Fruit fly (Drosophila melanogaster) whole organism, larva: ENCODE results near the gene CG14074.

Experiments used
- noc ChIP-seq: fragments of 200-800 bp; sonication (Bioruptor generic); optimal IDR thresholded peaks from 3 replicates; lab custom pipeline; 2019; ENCODE audit warnings: missing biosample characterization, mild to moderate bottlenecking, missing genetic modification characterization, moderate library complexity

Gene CG14074

dm6 chr3L:18898770-18899278, 32.8 kb downstream of the CG14074 start, which contains the start of gene RpL26:
Gene RpL26, plus strand, starts transcription at chr3L:18898875.
- peak; percentile 68 for TF ChIP-seq noc (tag; lab: Kevin White, UChicago)

- no peak for TF ChIP-seq noc (tag; lab: Kevin White, UChicago)
These were observed 35.4 kb downstream of the CG14074 start, which contains the start of the genes arx and CG6843 for dm6 chr3L:18901411-18901810. Gene arx, minus strand, starts transcription at chr3L:18901554. Gene CG6843, plus strand, starts transcription at chr3L:18901594.

dm6 chr3L:18904772-18905601, 39.0 kb downstream of the CG14074 start, which contains the start of the genes CSN1b and Prp6:
Gene CSN1b, minus strand, starts transcription at chr3L:18904930.
Gene Prp6, plus strand, starts transcription at chr3L:18905372.
- no peak for TF ChIP-seq noc (tag; lab: Kevin White, UChicago)

DNA sequence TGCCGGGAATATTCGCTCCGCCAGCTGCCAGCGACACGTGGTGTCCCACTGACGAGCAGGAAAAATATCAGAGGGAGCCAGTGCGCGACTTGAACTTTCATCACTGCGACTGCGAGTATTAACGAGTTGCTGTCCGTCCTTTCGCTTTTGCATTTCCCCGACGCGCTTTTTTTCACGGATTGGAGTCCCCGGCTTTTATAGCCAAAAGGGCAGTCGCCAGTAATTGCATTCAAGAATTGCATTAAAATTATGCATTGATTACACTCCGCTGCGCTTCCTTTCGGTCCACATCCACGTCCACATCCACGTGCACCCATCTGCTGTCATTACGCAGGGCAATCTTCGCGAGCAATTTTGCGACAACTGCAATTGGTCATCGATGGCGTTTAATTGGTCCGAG, 45.1 kb downstream of the CG14074 start, which contains the start of gene Ir75d:
TSS of gene Ir75d (minus strand) at position 101 of the 400 bp plus-strand sequence.
- no peak for TF ChIP-seq noc (tag; lab: Kevin White, UChicago)

DNA sequence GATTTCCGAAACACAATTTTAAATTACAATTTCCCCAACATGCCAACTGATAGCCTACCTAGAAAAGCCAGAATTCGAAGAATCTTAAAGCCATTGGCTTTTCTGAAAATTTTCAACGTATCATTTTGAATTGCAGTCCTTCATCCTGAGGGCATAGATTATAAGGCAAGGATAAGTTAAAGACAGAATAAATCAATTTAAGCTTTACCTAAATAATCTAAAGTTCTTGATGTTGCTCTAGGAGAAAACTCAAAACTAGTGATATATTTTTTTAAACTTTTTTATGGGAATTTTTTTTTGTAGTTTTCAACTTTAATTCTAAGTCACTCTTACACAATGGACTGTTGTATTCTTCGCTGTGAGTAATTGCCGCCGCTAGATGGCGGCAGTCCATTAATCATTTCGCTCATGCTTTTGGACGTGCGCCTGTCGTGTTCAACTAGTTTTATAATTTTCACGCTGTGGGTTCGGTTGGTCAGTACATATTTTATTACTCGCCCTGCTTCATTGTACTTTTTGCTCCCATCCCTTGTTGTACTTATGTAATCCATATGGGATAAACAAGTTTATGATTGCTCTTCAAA, 48.2 kb downstream of the CG14074 start, which contains the start of gene COX6AL2:
TSS of gene COX6AL2 (minus strand) at position 51 of the 584 bp plus-strand sequence.
- no peak for TF ChIP-seq noc (tag; lab: Kevin White, UChicago)

DNA sequence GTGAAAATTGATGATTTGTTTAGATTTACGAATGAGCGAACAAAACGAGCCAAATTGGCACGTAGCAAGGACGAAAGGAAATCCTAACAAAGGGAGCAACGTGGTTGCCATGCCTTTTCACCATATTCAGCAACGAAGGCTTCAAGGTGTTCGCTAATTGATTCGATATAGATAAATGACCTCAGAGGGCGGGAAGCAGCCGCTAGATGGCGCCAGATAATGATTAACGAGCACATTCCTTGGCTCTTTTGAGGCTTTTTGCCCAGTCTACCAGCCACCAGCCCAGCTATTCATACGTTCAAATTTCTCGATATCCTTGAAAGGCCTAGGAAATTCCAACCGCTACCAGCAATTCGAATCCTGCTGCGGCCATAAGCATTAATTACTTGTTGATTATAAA, 50.4 kb downstream of the CG14074 start:
- no peak for TF ChIP-seq noc (tag; lab: Kevin White, UChicago)
